Worm (Caenorhabditis elegans) whole organism, L4 larva: ENCODE results near the gene dhs-8.

Experiments
- aha-1 ChIP-seq: fragments of 150-350 bp; peaks from one replicate; lab custom pipeline; 2014; ENCODE audit warnings: missing biosample characterization, missing genetic modification characterization
- daf-12 ChIP-seq: fragments of 150-350 bp; optimal IDR thresholded peaks from 2 replicates; lab custom pipeline; 2014; ENCODE audit warnings: missing biosample characterization, missing genetic modification reagents, missing genetic modification characterization
- fkh-10 ChIP-seq: fragments of 150-350 bp; optimal IDR thresholded peaks from 2 replicates; lab custom pipeline; 2014; ENCODE audit warnings: missing biosample characterization, missing genetic modification reagents, missing genetic modification characterization
- lin-1 ChIP-seq: fragments of 200-800 bp; sonication (Bioruptor generic); IDR thresholded peaks from 2 replicates; pipeline ENCODE4 v1.3.6; 2022; ENCODE audit warnings: missing genetic modification reagents, missing genetic modification characterization, missing compliant biosample characterization
- tag-97 ChIP-seq: fragments of 200-800 bp; sonication (Bioruptor generic); IDR thresholded peaks from 2 replicates; pipeline ENCODE4 v1.3.6; 2022; ENCODE audit warnings: missing genetic modification characterization, missing compliant biosample characterization

DNA sequence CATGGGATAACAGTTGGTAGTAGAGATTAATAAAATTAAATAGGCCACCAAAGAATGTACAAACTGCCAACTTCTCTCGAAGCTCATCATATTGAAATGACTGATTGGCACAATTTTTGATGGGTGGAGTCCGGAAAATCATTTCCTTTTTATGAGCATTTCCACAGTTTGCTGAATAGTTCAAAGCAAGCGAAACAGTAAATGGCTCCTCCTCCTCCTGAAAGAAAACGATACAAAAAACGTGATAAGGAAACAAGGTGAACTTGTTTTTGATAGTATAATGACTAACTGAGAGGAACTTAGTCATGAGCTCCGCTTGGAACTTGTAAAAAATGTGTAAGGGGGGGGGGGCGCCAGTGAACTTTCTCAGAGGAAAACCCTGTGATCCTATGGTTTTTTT is 17.2 kb downstream of the dhs-8 start, which contains the start of gene K10H10.9:
- TF ChIP-seq daf-12 (tag; lab: Kevin White, UChicago) (no peak), lin-1 (GFP tag; lab: Robert Waterston, UW) (no peak), aha-1 (no peak), tag-97 (GFP tag; lab: Robert Waterston, UW) (no peak), fkh-10 (GFP tag; lab: Kevin White, UChicago) (no peak)
